Worm (Caenorhabditis elegans) whole organism, L3 larva: Measurements from ENCODE around the gene mrp-1.

Experiments used
- elt-3 ChIP-seq, 3 experiments: fragments of 150-350 bp in 1 of 3; sonication (generic microtip) in 2 of 3; optimal IDR thresholded peaks; 2 replicates in 2 of 3; 4 replicates in 1 of 3; lab custom pipeline; 2014 to 2017; ENCODE audit warnings: missing biosample characterization in 3 of 3, missing genetic modification characterization in 3 of 3
- nhr-12 ChIP-seq: fragments of 150-350 bp; optimal IDR thresholded peaks from 2 replicates; lab custom pipeline; 2014; ENCODE audit warnings: missing biosample characterization, missing genetic modification characterization
- nhr-28 ChIP-seq: fragments of 150-350 bp; optimal IDR thresholded peaks from 2 replicates; lab custom pipeline; 2014; ENCODE audit warnings: missing biosample characterization, missing genetic modification characterization
- snpc-4 ChIP-seq: fragments of 150-350 bp; optimal IDR thresholded peaks from 2 replicates; lab custom pipeline; 2014; ENCODE audit warnings: missing biosample characterization, missing genetic modification characterization

DNA sequence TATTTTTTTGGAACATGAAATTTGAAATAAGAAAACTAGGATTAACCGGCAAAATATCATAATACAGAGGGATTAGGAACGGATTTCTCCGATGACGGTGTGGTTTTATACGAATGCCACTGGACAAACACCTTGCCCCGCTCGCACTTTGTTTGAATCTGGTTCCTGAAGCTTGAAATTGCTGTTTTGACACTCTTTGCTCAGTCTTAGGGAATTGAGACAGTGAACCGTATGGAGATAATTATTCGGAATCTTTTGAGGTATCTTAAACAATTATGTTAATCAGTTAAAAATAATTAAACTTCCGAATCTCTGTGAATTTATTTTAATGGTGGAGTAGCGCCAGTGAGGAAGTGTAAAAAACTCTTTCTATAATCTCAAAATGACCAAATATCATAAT lies 11.8 kb upstream of the mrp-1 start, which contains the start of gene F13C5.3:
- TF ChIP-seq elt-3 (tag; optimal IDR thresholded peaks at IDR 0.05; lab: Kevin White, UChicago): no peak
- no peak for TF ChIP-seq nhr-12 (tag; lab: Kevin White, UChicago)
- no peak for TF ChIP-seq nhr-28
- TF ChIP-seq snpc-4 (tag; lab: Kevin White, UChicago): no peak
